Worm (Caenorhabditis elegans): ENCODE results near the gene srw-89.

DNA sequence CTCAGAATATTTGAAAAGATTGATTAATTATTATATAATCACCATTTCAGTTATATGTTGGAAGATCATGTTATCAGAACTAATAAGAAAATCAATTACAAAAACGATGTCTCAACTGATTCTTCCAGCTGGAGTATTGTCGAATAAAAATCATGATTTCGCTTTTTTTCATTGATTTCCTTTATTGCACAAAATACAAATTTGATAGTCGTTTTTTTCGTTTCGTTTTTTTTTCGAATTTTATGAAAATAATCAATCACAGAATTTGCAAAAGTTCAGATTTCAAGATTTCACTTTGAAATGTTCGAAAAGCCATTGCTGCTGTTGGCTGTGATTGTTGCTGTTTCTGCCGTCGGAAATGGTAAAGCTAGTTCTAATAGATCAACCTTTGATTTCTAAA lies 18.9 kb downstream of the srw-89 start, which contains the start of gene C49G7.13:
- no peak for TF ChIP-seq lin-39 (tag; optimal IDR thresholded peaks at IDR 0.05)
- no peak for TF ChIP-seq elt-3 (tag; optimal IDR thresholded peaks at IDR 0.05)
- TF ChIP-seq sox-4 (tag; optimal IDR thresholded peaks at IDR 0.05): no peak
- no peak for TF ChIP-seq snpc-4 (tag; optimal IDR thresholded peaks at IDR 0.05)
- TF ChIP-seq Y116A8C.19 (tag; optimal IDR thresholded peaks at IDR 0.05; ENCODE audit: borderline replicate concordance): no peak
- TF ChIP-seq ceh-88 (GFP tag; IDR thresholded peaks at IDR 0.05): no peak
- TF ChIP-seq blmp-1 (tag; optimal IDR thresholded peaks at IDR 0.05): no peak

Data from whole organism, L1 larva.